Worm (Caenorhabditis elegans) whole organism, early embryonic: ENCODE measurements around the gene sra-27.

ENCODE experiments used
- B0310.2 ChIP-seq: sonication (generic microtip); optimal IDR thresholded peaks from 2 replicates; lab custom pipeline; 2016; ENCODE audit warnings: mild to moderate bottlenecking, missing genetic modification characterization, missing compliant biosample characterization
- F13C5.2 ChIP-seq: sonication (generic microtip); optimal IDR thresholded peaks from 2 replicates; lab custom pipeline; 2017; ENCODE audit warnings: mild to moderate bottlenecking, missing genetic modification characterization, inconsistent platforms, missing compliant biosample characterization
- aly-1 ChIP-seq: sonication (generic microtip); optimal IDR thresholded peaks from 2 replicates; lab custom pipeline; 2016; ENCODE audit warnings: missing genetic modification characterization, missing compliant biosample characterization
- ama-1 ChIP-seq: fragments of 150-350 bp; optimal IDR thresholded peaks from 2 replicates; lab custom pipeline; 2014
- ceh-13 ChIP-seq: fragments of 200-800 bp; sonication (Bioruptor generic); optimal IDR thresholded peaks from 2 replicates; lab custom pipeline; 2018; ENCODE audit warnings: mild to moderate bottlenecking, missing genetic modification characterization, missing compliant biosample characterization
- ceh-36 ChIP-seq: sonication (generic microtip); optimal IDR thresholded peaks from 2 replicates; lab custom pipeline; 2016; ENCODE audit warnings: missing genetic modification characterization, inconsistent platforms, missing compliant biosample characterization
- ets-7 ChIP-seq: sonication (generic microtip); optimal IDR thresholded peaks from 2 replicates; lab custom pipeline; 2016; ENCODE audit warnings: missing genotype, missing genetic modification characterization, missing compliant biosample characterization
- flt-1 ChIP-seq: fragments of 200-800 bp; sonication (Bioruptor generic); IDR thresholded peaks from 2 replicates; pipeline ENCODE4 v1.3.6; 2022; ENCODE audit warnings: missing genetic modification characterization, missing compliant biosample characterization
- hmbx-1 ChIP-seq: sonication (generic microtip); optimal IDR thresholded peaks from 2 replicates; lab custom pipeline; 2016; ENCODE audit warnings: mild to moderate bottlenecking, missing genetic modification characterization, missing compliant biosample characterization
- hmg-4 ChIP-seq: fragments of 200-800 bp; sonication (Bioruptor generic); optimal IDR thresholded peaks from 2 replicates; lab custom pipeline; 2018; ENCODE audit warnings: mild to moderate bottlenecking, missing genetic modification characterization, missing compliant biosample characterization
- hnd-1 ChIP-seq: sonication (generic microtip); optimal IDR thresholded peaks from 2 replicates; lab custom pipeline; 2016; ENCODE audit warnings: missing genetic modification characterization, missing compliant biosample characterization
- pes-1 ChIP-seq: fragments of 200-800 bp; sonication (Bioruptor generic); IDR thresholded peaks from 2 replicates; pipeline ENCODE4 v1.3.6; 2022; ENCODE audit warnings: missing genetic modification reagents, missing genetic modification characterization, missing compliant biosample characterization
- scrt-1 ChIP-seq: fragments of 200-800 bp; sonication (Bioruptor generic); IDR thresholded peaks from 2 replicates; pipeline ENCODE4 v1.3.6; 2022; ENCODE audit warnings: missing genetic modification characterization, missing compliant biosample characterization
- sea-1 ChIP-seq: fragments of 200-800 bp; sonication (Bioruptor generic); conservative IDR thresholded peaks from 2 replicates; pipeline ENCODE4 v1.3.6; 2022; ENCODE audit warnings: missing genetic modification characterization, missing compliant biosample characterization
- tbx-11 ChIP-seq: fragments of 200-800 bp; sonication (Bioruptor generic); IDR thresholded peaks from 2 replicates; pipeline ENCODE4 v1.3.6; 2022; ENCODE audit warnings: missing genetic modification characterization, missing compliant biosample characterization
- tbx-37 ChIP-seq: fragments of 200-800 bp; sonication (Bioruptor generic); conservative IDR thresholded peaks from 2 replicates; pipeline ENCODE4 v1.3.6; 2022; ENCODE audit warnings: missing genetic modification reagents, missing genetic modification characterization, missing compliant biosample characterization
- tra-4 ChIP-seq: sonication (generic microtip); optimal IDR thresholded peaks from 2 replicates; lab custom pipeline; 2017; ENCODE audit warnings: missing genetic modification characterization, missing compliant biosample characterization

The sra-27 gene

DNA sequence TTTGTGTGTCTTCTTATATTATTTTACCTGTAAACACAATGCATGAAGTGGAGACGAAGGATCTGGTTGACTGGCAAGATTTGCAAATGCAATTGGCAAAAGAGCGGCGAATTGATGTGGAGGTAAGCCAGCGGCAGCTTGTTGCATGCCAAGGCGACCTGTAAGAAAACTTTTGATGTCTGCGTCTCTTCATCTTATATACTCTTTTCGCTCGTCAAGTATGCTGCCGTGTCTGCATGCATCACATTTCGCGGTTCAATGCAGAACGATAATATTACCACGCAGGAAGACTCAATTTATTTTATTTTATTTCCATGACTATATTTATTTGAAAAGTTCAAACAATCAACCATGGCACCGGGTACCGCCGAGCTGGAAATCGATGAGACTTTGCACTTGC is 32.2 kb downstream of the sra-27 start, which contains the start of gene vps-33.2:
TSS of gene vps-33.2 (plus strand) at position 244 of the 400 bp plus-strand sequence.
- no peak for TF ChIP-seq ama-1 (lab: Kevin White, UChicago)
- TF ChIP-seq pes-1 (GFP tag; lab: Robert Waterston, UW) = no peak
- TF ChIP-seq B0310.2 (tag; lab: Kevin White, UChicago) = no peak
- no peak for TF ChIP-seq tbx-11 (GFP tag; lab: Robert Waterston, UW)

DNA sequence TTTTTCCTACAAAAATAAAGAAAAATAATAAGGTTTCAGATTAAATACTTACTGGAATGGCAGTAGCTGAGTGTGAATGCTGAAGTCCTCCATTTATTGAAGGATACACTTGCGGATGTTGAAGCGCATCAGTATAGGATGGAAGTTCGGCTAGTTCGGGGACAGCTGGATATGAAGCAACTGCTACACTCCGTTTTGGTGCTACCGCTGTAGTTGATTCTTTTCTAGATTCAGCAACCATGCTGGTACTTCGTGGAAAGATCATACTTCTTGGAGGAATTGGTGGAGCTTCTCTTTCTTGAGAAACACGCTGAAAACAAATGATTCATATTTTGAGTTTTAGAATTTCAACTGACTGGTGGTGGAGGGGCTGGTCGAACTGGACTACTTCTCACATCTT is 39.8 kb downstream of the sra-27 start:
- TF ChIP-seq pes-1 (GFP tag; lab: Robert Waterston, UW) (no peak), ama-1 (lab: Kevin White, UChicago) (no peak), scrt-1 (GFP tag; lab: Robert Waterston, UW) (no peak), hmbx-1 (no peak), B0310.2 (tag; lab: Kevin White, UChicago) (no peak), hnd-1 (tag; lab: Kevin White, UChicago) (no peak), F13C5.2 (tag; lab: Kevin White, UChicago) (no peak)

DNA sequence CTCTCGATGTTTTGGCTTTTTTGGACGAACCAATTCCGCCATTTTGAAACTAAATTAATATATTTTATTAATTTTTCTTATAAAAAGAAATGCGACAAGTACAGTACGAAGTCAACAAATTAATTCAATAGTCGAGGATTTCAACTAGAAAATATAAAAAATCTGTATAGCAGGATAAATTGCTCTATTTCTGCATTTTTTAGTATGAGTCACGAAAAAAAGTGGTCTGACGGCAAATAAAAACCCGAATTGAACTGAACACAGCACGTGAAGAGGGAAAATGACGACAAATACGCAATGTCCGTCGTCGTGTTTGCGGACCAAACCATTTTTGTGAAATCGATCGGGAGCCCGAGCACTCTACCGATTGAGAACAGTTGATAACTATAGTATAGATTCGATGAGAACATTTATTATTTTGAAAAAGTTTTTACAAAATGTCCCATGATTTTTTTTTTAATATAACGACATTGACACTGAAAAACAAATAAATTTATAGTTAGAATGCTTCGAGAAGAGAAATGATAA is 40.6 kb downstream of the sra-27 start, which contains the start of gene epg-5:
TSS of gene epg-5 (minus strand) at position 51 of the 528 bp plus-strand sequence.
- TF ChIP-seq tra-4 (no peak), hnd-1 (tag; lab: Kevin White, UChicago) (no peak), pes-1 (GFP tag; lab: Robert Waterston, UW) (no peak), F13C5.2 (tag; lab: Kevin White, UChicago) (no peak), tbx-37 (no peak)

DNA sequence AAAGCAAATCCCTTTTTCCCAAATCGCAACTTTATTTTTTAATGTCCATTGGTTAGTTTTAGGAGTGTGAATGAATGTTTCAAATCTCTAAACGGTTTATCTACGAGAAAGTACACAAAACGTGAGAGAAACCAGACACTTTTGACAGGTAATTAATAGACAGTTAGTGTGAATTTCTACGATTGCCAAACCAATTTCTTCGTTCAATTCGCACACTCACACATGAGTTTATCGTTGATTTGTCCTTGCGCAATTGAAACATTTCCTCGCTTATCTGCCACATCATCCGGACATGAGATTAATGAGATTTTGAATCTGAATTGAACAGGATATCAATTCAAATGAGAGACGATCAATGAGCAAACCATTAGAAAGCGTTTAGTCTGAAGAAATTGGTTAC is 41.5 kb downstream of the sra-27 start:
- TF ChIP-seq flt-1 (no peak), aly-1 (tag; lab: Kevin White, UChicago) (no peak), B0310.2 (tag; lab: Kevin White, UChicago) (no peak), tbx-37 (no peak), scrt-1 (GFP tag; lab: Robert Waterston, UW) (no peak), sea-1 (GFP tag; lab: Robert Waterston, UW) (no peak), ceh-13 (no peak), ceh-36 (tag; lab: Kevin White, UChicago) (no peak), ets-7 (tag; lab: Kevin White, UChicago) (no peak), pes-1 (GFP tag; lab: Robert Waterston, UW) (no peak), hnd-1 (tag; lab: Kevin White, UChicago) (no peak), ama-1 (lab: Kevin White, UChicago) (no peak), hmbx-1 (no peak), F13C5.2 (tag; lab: Kevin White, UChicago) (no peak), tra-4 (no peak), hmg-4 (no peak), tbx-11 (GFP tag; lab: Robert Waterston, UW) (no peak)

DNA sequence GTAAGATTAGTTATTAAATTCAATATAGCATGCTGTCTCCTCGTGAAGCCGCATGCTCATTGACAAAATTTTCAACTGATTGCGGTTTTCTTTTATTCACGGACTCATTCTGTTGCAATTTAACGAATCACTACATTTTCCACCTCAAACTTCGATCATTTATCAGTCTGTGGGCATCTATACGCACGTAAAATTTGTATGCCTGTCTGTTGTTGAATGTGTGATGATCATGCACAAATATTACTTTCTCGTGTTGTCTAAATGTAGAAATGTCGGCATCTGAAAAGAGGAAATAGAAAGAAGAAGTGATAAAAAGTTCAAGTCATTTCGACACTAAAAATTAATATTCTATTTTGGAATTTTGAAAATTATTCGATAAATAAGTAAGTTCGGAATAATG is 43.7 kb downstream of the sra-27 start:
- TF ChIP-seq tbx-11 (GFP tag; lab: Robert Waterston, UW) = no peak
- TF ChIP-seq F13C5.2 (tag; lab: Kevin White, UChicago) = no peak
- TF ChIP-seq ceh-13 = no peak
- TF ChIP-seq hnd-1 (tag; lab: Kevin White, UChicago) = no peak
- TF ChIP-seq aly-1 (tag; lab: Kevin White, UChicago) = no peak
- no peak for TF ChIP-seq sea-1 (GFP tag; lab: Robert Waterston, UW)
- TF ChIP-seq B0310.2 (tag; lab: Kevin White, UChicago) = no peak
- no peak for TF ChIP-seq scrt-1 (GFP tag; lab: Robert Waterston, UW)
- TF ChIP-seq flt-1 = no peak
- TF ChIP-seq ama-1 (lab: Kevin White, UChicago) = no peak
- no peak for TF ChIP-seq tbx-37
- no peak for TF ChIP-seq tra-4
- TF ChIP-seq ets-7 (tag; lab: Kevin White, UChicago) = no peak
- no peak for TF ChIP-seq ceh-36 (tag; lab: Kevin White, UChicago)
- TF ChIP-seq pes-1 (GFP tag; lab: Robert Waterston, UW) = no peak

DNA sequence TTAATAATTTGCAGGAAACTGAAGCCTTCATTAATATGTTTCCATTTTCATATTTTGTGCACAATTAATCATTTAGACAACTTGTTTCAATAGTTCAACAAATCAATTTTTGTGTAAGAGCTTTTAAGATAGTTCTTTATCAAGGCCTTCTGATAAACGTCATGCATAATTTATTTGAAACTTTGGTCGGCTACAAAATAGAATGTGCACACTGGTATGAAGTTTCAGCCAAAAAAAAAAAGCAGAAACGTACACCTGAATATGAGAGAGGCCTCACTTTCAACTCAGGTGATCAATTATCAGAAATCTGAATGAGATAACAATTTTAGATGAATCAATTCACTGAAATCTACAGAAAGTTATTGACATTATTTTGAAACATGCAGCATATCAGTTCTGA is 45.7 kb downstream of the sra-27 start:
- no peak for TF ChIP-seq ama-1 (lab: Kevin White, UChicago)
- no peak for TF ChIP-seq scrt-1 (GFP tag; lab: Robert Waterston, UW)
- no peak for TF ChIP-seq hmbx-1
- no peak for TF ChIP-seq ceh-13
- no peak for TF ChIP-seq hmg-4
- TF ChIP-seq hnd-1 (tag; lab: Kevin White, UChicago) = no peak
- TF ChIP-seq aly-1 (tag; lab: Kevin White, UChicago) = no peak
- no peak for TF ChIP-seq F13C5.2 (tag; lab: Kevin White, UChicago)
- no peak for TF ChIP-seq pes-1 (GFP tag; lab: Robert Waterston, UW)
- TF ChIP-seq tra-4 = no peak
- no peak for TF ChIP-seq sea-1 (GFP tag; lab: Robert Waterston, UW)
- no peak for TF ChIP-seq tbx-11 (GFP tag; lab: Robert Waterston, UW)
- no peak for TF ChIP-seq tbx-37
- no peak for TF ChIP-seq ceh-36 (tag; lab: Kevin White, UChicago)
- no peak for TF ChIP-seq ets-7 (tag; lab: Kevin White, UChicago)
- no peak for TF ChIP-seq flt-1
- TF ChIP-seq B0310.2 (tag; lab: Kevin White, UChicago) = no peak

DNA sequence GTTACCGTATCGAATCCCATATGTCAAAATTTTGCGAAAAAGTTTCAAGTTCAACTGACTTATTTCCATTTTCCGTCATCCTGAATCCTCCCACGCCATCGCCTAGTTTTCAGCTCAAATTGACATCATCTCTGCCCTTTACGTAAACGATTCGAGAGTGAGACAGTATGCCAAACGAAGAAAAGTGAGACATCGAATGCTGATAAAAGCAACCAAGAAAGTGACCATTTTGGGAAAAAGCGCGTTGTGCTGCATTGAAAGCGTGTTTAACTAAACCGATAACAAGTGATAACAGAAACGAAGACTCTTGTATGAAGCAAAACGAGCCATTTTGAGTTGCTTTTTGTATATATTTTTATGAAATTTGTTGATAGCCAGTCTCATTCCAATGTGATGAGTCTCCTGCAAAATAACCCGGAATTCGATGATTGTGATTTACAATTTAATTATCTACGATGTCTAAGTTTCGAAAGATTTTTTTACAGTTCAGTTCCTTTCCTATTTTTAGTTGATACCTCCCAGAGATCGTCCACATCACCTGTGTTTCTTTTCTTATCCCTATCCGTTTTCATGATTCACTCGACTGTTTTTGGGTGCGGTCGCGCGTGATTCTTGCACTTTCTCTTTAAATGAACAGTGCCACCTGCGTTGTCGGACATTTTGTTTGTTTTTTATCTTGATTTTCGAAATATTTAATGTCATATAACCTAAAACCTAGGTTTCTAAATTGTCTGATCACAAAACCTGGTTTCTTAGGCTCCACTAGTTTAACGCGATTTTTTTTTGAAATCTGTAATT is 46.6 kb downstream of the sra-27 start:
- TF ChIP-seq hmg-4 (no peak), F13C5.2 (tag; lab: Kevin White, UChicago) (no peak), tbx-11 (GFP tag; lab: Robert Waterston, UW) (no peak), pes-1 (GFP tag; lab: Robert Waterston, UW) (no peak), hnd-1 (tag; lab: Kevin White, UChicago) (no peak), flt-1 (no peak), B0310.2 (tag; lab: Kevin White, UChicago) (no peak), ets-7 (tag; lab: Kevin White, UChicago) (no peak), ceh-13 (no peak), hmbx-1 (no peak)
